Fruit fly (Drosophila melanogaster): ENCODE measurements around the gene GILT3.

DNA sequence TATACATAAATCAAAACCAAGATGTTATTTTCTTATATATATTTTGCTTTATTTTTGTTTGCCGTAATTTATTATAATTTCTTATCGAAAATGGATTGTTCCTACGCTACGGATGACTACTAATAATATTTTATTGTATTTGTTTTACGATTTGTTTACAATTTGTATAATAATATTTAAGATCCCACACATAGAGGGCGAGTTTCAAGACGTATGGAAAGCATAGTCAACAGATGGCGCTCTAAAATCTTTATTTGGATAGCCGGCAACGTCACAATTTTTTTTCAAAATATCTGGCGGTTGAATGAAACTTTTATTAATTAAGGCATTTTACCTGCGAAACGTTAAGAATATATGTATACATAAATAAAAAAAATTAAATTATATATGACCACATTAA, 44.8 kb downstream of the GILT3 start:
- peak; percentile 78 for TF ChIP-seq bab1 (GFP tag; optimal IDR thresholded peaks at IDR 0.05)
- no peak for TF ChIP-seq ovo (GFP tag; optimal IDR thresholded peaks at IDR 0.05)
- TF ChIP-seq Hr96 (GFP tag; optimal IDR thresholded peaks at IDR 0.05): peak; percentile 36
- peak; percentile 58 for TF ChIP-seq CG7101 (tag; optimal IDR thresholded peaks at IDR 0.05)
- TF ChIP-seq tj (GFP tag; optimal IDR thresholded peaks at IDR 0.05): no peak
- TF ChIP-seq cnc (optimal IDR thresholded peaks at IDR 0.05): no peak
- peak; percentile 25 for TF ChIP-seq cic (GFP tag; optimal IDR thresholded peaks at IDR 0.05)
- peak; percentile 83 for TF ChIP-seq kay (GFP tag; ENCODE audit: borderline replicate concordance)
